Worm (Caenorhabditis elegans) whole organism, dauer: ENCODE data around the gene C04B4.4.
"Not testable (repeated sequence)": the region's sequence is repeated elsewhere in the genome, so short reads cannot be mapped to it uniquely, and the experiment has no call there.

Experiments used
- unc-62 ChIP-seq: sonication (generic microtip); optimal IDR thresholded peaks from 2 replicates; lab custom pipeline; 2017; ENCODE audit warnings: missing biosample characterization, missing genetic modification reagents, missing genetic modification characterization

The C04B4.4 gene

DNA sequence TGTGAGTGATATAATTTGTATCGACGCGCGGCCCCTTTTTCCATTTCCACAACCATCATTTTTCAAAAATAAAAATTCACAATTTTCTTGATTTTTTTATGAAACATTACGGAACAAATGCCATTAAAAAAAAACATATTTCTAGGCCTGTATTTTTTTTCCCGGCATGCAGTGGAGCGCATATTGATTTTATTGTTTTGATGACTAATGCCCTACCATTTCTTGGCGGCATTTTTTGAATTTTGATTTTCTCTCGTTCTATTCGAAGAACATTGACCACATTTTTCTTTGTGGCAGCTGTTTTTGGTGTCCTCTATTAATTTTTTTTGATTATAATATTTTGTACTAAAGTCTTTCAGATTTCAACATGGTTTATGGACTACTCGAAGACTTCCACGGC is 7.7 kb downstream of the C04B4.4 start, which contains the start of gene W06D11.3:
Gene W06D11.3 (plus strand): TSS at position 360 of the 400 bp plus-strand sequence.
- TF ChIP-seq unc-62 (GFP tag; lab: Kevin White, UChicago): no peak

DNA sequence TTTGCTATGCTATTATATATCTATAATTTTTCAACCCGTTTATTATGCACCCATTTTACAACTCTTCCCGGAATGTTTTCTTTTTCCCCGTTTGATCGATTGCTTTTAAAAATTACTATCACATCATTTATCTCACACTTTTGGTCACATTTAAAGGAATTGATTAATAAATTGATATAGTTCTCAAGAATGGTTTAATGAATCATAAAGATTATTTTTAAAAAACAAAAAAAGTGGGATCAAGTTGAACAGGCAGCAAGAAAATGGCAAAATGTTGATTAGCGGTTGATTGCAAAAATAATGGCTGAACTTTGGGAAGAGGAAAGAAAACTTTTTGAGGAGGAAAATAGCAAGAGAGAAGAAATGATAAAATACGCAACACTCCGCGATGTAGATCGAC is 9.2 kb downstream of the C04B4.4 start, which contains the start of gene W06D11.5:
Gene W06D11.5 (plus strand): TSS at position 301 of the 400 bp plus-strand sequence.
- TF ChIP-seq unc-62 (GFP tag; lab: Kevin White, UChicago): no peak

DNA sequence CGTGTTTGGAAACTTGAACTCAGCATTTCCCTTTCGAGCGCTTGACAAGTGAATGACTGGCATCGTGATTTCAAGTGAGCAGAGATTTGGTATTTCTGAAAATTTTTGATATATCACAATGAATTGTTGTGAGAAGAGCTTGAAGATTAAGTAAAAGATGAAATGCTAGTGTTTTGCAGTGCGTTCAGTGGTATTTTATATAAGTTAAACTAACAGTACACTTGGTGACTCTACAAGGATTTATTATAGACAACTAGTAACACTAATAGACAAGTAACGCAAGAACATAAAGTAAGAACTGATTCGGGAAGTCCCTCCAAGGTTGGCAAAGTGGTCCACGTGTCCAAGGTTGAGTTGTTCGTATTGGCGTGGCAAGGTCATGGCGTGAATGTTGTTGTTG is 12.1 kb downstream of the C04B4.4 start, which contains the start of gene dot-1.3:
Gene dot-1.3 (minus strand): TSS at position 101 of the 400 bp plus-strand sequence.
- not testable (repeated sequence) for TF ChIP-seq unc-62 (GFP tag; lab: Kevin White, UChicago)

DNA sequence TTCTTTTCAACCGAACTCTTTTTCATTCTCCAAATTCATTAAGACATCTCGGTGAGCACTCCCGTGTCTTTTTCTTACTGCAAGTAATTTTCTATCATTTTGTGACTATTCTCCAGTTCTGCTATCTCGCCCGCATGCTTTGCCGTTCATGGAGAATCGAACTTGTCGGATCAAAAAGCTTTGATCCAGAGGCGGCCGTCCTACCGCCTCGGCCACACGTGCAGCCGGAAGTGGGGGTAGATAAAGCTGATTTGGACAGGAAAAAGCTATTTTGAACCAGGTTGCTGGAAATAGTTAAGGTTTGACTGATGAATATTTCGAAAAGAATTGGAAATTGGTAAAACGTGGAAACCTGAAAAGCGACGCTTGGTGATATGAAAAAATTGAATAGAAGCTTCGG is 13.6 kb downstream of the C04B4.4 start:
- TF ChIP-seq unc-62 (GFP tag; lab: Kevin White, UChicago): no peak

DNA sequence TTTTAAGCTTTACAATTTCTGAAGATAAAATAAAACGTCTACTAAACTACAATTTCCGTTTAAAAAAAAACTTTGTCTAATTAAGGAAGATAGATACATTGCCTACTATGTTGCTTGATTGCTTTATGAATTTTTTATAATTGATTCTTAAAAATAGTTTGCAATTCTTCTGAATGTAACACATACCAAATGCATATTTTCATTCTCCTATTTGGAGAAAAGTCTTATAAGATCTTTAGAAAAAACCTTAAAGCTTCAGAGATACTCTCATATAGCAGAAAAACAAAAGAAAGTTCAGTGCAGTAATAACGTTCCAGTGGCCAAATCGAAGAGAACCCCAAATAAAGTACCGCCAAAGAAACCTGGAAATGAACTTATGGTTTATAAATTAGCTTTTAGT is 15.9 kb downstream of the C04B4.4 start, which contains the start of gene phf-32:
Gene phf-32 (plus strand): TSS at position 301 of the 400 bp plus-strand sequence.
- TF ChIP-seq unc-62 (GFP tag; lab: Kevin White, UChicago): no peak

DNA sequence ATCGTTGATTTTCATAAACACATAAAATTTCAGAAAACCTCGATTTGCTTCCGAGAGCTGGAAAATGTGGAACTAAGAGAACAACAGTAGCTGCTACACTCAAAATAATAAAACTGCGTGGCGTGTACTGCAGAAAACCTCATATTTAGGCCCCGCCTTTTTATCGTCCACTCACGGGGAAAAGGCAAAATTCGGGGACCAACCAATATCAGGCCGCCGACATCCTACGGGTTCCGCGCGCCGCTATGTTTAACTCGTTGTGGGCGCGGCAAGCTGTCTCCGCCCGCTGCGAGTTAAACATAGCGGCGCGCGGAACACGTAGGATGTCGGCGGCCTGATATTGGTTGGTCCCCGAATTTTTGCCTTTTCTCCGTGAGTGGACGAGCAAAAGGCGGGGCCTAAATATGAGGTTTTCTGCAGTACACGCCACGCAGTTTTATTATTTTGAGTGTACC is 17.4 kb downstream of the C04B4.4 start, which contains the start of gene F17A2.16:
Gene F17A2.16 (plus strand): TSS at position 405 of the 455 bp plus-strand sequence.
- TF ChIP-seq unc-62 (GFP tag; lab: Kevin White, UChicago): not testable (repeated sequence)

DNA sequence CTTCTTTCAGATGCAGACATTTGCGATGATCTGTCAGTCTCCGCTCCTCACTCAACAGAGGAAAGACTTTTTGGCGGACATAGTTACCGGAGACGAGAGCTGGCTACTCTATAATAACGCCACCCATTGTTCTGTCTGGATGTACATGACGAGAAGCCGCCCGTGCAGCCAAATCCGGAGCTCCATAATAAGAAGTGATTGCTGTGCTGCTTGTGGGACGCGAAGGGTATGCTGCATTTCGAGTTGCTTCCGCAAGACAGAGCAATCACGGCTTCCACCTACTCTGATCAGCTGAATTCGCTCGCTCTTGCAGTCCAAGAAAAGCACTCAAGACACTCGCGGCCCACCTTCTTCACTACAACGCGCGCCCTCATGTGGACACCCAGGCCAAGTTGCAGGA is 23.1 kb downstream of the C04B4.4 start:
- TF ChIP-seq unc-62 (GFP tag; lab: Kevin White, UChicago): no peak

DNA sequence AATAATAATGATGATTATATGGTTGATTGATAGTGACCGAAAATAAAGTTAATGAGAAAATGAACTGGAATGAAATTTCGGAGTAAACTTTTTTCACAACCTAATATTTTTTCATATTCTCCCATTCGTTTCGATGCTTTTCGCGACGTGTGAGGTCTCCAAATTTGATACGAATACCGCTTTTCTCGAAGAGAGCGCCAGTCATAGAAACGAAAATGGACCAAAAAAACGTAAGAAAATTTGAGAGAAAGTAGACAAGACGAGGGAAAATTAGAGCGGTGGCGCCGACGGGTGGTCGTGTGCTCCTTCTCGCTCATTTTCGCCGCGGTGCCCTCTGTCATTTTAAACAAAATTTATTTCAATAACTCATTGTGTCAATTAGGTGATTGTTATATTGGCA is 23.8 kb downstream of the C04B4.4 start:
- no peak for TF ChIP-seq unc-62 (GFP tag; lab: Kevin White, UChicago)

DNA sequence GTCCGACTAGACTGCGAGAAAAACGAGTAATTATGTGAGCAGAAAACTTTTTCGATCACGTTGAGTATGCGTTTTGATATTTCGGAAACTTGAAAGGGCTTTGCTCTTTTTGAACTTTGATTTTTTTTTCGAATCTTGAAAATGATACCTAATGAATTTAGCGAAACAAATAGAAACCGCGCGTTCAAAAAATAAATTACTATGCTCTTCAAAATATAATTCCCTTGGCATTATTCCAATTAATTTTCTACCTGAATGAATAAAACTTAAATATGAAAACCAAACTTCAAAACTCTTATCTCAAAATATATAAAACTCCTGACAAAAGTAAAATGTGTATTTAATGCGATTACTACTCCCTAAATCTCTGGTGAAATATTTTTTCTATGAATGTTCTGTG is 24.6 kb downstream of the C04B4.4 start, which contains the start of gene xtr-2:
Gene xtr-2 (plus strand): TSS at position 301 of the 400 bp plus-strand sequence.
- TF ChIP-seq unc-62 (GFP tag; lab: Kevin White, UChicago): no peak

DNA sequence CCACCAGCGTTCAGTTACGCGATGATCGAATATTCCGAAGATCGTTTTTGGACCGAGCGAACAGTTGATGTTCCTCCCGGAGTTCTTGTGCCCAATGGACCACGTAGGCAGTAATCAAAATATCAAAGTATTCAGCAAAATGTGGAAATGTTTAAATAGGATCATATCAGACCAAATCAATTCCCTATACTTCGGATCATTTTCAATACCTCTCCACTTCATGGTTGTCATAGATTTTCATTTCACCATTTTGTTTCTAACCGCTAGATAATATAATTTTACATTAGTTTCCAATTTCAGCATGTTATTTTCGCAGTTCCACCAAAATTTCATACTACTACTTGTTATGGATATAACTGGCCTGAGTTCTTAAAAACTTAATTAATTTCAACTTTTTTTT is 26.9 kb downstream of the C04B4.4 start:
- TF ChIP-seq unc-62 (GFP tag; lab: Kevin White, UChicago): no peak

DNA sequence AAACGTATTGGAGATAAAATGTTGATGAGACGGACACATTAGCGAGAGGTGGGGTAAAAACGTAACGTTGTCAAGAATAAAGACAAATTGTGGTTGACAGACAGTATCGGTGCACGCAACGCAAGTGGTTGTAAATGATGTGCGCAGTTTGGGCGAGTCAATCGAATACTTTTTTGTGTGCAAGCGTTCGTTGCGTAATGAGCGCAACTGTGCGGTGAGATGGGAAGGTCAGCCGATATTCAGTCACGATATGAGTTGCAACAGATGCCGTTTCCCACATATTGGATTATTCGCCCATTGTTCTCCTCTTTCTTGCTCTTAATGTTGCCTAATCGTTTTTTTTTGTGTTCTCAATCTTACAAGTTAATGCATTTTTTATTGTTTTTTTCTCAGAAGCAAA is 30.1 kb downstream of the C04B4.4 start, which contains the start of gene ceh-40:
Gene ceh-40 (minus strand): TSS at position 41 of the 400 bp plus-strand sequence.
- no peak for TF ChIP-seq unc-62 (GFP tag; lab: Kevin White, UChicago)

DNA sequence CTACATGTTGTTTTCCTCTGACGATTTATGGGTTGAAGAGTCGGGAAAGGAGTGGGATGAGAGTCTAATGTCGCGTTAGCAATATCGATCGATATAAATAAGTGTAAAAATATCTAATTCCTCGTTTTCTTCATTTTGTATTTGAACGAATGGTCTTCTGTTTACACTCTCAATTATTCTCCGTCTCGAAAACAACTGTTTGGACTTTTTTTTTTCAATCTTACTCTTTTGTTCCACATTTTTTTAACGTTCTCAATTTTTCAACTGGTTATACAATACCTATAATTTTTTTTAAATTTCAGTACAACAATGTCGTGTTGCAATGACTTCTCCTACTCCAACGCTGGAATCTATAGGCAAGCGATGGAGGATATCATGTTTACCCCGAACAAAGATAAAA is 30.7 kb downstream of the C04B4.4 start, which contains the start of gene F17A2.13:
Gene F17A2.13 (plus strand): TSS at position 301 of the 400 bp plus-strand sequence.
- TF ChIP-seq unc-62 (GFP tag; lab: Kevin White, UChicago): no peak

DNA sequence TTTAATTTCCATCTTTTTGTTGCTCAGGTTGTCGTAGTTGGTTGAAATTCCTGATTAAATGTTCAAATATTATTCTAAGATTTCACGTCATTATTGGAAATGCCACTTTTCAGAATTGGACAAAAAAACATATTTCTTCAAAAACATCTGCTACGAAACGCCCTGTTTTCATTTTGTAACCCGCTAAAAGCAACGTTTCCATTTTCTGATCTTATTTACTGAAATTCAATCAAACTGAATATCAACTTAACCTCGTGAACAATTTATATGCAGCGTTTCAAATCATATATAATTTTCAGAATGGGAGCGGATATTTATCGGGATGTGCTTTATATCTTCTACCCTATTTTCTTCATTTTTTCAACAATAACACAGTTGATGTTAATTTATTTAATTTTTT is 32.8 kb downstream of the C04B4.4 start, which contains the start of gene srd-40:
Gene srd-40 (plus strand): TSS at position 301 of the 400 bp plus-strand sequence.
- TF ChIP-seq unc-62 (GFP tag; lab: Kevin White, UChicago): no peak

DNA sequence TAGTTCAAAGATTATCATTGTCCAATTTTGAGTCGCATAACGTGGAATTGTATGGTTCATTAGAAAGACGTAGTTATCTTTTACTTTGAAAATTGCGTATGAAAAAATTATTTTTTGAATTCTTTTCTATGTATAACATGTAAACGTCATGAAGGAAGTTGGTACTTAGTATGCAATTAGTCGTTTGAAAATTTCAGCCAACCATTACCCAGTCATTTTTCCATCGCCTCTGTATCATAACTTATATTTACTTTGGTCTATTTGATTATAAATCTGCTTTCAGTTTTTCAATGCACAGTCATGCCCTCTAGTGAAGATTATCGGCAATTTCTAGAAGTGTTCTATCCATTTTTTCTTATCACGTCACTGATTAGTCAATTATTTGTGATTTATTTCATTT is 35.8 kb downstream of the C04B4.4 start, which contains the start of gene srd-41:
Gene srd-41 (plus strand): TSS at position 301 of the 400 bp plus-strand sequence.
- no peak for TF ChIP-seq unc-62 (GFP tag; lab: Kevin White, UChicago)

DNA sequence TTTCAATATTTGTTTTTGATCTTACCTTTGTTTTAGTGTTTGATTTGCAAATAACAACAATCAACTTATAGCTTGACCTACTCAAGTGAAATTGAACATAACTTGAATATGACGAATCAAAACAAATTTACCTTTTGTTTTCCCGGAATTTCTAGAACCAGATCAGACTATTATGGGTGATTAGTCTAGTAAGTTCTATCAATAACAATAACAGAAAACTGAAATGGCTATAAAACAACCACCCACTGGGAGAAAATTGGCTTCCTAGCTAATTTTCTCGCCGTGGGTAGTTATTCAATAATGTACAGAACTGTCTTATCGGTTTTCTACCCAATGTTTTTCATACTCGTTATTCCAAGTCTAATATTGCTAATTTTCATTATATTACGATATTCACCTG is 38.0 kb downstream of the C04B4.4 start, which contains the start of gene srd-45:
Gene srd-45 (plus strand): TSS at position 301 of the 400 bp plus-strand sequence.
- no peak for TF ChIP-seq unc-62 (GFP tag; lab: Kevin White, UChicago)

DNA sequence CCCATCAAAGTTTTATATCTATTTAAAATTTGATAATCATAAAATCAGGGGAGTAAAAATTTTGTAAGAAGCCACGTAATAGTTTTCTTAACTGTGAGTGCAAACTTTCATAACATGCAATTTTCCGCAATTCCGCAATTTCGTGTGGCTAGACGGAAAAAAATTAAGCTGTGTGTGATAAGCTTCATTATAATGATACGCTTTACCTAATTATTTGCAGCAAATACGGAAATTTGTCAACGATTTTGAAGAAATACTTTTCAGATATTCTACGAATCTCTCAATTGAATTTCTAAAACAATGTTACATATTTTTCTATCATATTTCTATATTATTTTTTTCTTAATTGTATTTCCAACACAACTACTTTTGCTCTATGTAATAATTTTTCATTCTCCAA is 41.2 kb downstream of the C04B4.4 start, which contains the start of gene srd-46:
Gene srd-46 (plus strand): TSS at position 301 of the 400 bp plus-strand sequence.
- no peak for TF ChIP-seq unc-62 (GFP tag; lab: Kevin White, UChicago)

DNA sequence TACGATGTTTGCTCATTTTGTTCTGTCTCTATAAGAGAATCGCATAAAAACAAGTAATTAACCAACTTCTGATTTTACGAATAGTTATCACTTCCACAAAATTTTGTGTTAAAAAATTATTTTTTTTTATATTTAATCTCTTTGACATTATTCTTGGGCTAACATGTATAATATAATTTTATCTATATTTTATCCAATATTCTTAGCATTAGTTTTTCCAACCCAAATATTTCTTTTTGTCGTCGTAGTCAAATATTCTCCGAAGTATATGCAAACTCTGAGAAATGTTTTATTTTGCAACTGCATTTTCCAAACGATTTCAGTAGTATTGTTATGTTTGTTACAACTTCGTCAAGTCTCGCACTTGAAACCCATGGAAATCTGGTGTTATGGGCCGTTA is 42.8 kb downstream of the C04B4.4 start, which contains the start of gene srd-47:
Gene srd-47 (plus strand): TSS at position 164 of the 400 bp plus-strand sequence.
- no peak for TF ChIP-seq unc-62 (GFP tag; lab: Kevin White, UChicago)
